Fruit fly (Drosophila melanogaster) whole organism, larva: Measurements from ENCODE around the gene CG11322.

ENCODE experiments used
- noc ChIP-seq: fragments of 200-800 bp; sonication (Bioruptor generic); optimal IDR thresholded peaks from 3 replicates; lab custom pipeline; 2019; ENCODE audit warnings: missing biosample characterization, mild to moderate bottlenecking, missing genetic modification characterization, moderate library complexity

Gene CG11322

DNA sequence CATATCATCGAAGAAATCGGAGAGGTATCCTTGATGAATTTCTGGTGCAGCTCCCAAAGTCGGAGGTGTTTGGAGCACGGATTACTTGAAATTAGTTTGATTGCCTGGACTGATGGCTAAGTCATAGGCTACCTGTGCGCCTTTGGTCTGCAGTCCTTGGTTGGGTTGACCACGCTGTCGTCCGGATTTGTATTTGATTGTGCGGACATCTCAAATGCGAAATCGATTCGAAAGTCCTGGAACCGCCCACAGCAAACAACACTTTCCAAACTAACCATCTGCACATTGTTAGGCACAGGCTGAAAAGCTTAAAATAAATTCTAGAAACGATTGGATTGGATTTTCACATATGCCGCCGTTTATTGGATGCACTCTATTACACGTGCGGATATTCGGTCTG is at the start of gene CG11322:
Gene CG11322, minus strand, starts transcription at position 101 of the 400 bp plus-strand sequence.
- no peak for TF ChIP-seq noc (tag; lab: Kevin White, UChicago)

DNA sequence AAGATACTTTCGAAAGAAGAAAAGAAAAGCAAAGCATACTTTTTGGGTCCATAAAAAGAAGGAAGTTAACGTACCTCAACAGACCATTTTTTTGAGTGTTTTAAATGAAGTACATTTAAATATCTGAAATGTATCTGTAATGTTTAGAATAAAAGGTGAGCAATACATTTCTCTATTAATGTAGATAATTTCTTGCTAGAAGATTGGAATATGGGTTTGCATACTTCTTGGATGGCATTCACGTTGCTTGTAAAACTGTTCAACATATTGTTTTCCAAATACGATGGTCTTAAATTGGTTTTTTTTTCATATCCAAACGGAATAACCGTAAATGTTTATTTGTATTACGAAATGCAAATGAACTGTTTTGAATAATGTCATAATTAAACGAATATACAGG is 46.4 kb upstream of the CG11322 start, which contains the start of gene CG17375:
Gene CG17375, minus strand, starts transcription at position 10 of the 400 bp plus-strand sequence.
- no peak for TF ChIP-seq noc (tag; lab: Kevin White, UChicago)

DNA sequence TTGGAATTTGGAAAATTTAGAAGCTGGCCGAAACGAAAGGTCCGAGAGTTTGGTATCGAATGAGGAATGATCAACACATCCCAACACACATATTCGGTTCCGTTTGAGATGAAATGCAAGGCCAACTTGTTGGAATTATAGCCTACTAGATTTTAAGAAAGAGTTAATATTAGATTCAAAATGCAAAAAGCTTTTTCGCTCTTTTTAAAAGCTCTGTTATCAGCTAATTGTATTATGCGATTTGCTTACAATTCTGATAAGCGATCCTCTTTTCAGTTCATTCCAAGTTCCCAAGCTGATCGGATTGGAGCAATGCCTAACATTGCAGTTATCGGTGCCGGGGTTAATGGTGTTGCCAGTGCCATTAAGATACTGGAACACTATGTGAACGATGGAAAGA is 43.3 kb upstream of the CG11322 start, which contains the start of the genes CG17377 and Daao2:
Gene CG17377, minus strand, starts transcription at position 101 of the 400 bp plus-strand sequence.
Gene Daao2, plus strand, starts transcription at position 272 of the 400 bp plus-strand sequence.
- TF ChIP-seq noc (tag; lab: Kevin White, UChicago): no peak

DNA sequence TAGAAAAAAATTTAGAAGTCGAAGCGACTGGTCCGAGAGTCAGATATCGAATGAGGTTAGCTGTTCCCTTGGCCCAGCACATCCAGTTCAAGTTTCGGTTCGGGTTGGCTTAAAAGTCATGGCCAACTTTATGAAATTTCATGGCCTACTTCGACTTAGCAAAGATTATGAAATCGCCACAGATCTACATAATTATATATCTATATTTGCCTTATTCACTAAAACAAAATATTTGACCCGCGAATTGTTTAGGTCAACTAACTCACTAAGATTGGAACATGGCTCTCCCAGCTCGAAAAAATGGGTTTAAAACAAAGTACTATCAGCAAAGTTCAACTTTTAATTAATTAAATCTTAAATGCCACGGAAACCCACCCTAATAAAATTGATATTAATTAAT is 41.4 kb upstream of the CG11322 start, which contains the start of gene CG17376:
Gene CG17376, minus strand, starts transcription at position 101 of the 400 bp plus-strand sequence.
- no peak for TF ChIP-seq noc (tag; lab: Kevin White, UChicago)

DNA sequence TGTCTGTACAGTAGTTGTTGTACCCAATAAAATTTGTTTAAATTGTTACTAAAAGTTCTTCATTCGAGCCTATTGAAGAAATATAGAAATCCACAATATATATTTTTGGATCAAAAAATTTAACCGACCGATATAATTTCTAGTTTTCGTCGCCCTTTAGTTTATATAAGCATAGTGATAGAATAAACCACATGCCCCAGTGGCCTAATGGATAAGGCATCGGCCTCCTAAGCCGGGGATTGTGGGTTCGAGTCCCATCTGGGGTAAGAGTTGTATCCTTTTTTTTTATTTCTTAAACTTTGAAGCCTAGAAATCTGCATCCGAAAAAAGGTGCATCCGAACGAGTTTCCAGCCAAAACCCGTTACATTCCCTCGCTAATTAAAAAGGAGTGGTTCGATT is 40.1 kb upstream of the CG11322 start:
- no peak for TF ChIP-seq noc (tag; lab: Kevin White, UChicago)

DNA sequence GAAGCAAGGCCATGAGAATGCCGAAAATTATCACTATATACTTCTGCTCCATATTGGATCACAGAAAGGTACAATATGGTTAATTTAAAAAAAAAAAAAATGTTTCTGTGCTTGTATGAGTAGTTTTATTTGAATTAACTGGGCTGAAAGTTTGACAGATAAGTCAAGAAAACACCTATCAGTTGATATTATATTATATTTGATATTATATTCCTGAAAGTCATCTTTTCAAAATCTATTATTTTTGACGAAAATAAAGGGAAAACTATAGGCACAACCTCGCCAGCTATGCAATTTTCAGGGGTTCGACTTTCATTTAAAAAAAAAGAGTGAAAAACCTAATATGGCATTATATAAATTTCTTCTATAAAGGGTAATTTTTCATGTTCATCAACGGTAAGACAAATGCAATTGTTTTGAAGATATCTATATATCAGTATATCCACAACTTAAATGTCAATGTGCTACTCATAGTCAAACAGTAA is 39.4 kb upstream of the CG11322 start, which contains the start of the genes nrv2 and CG43610:
Gene nrv2, minus strand, starts transcription at position 101 of the 485 bp plus-strand sequence.
Gene CG43610, plus strand, starts transcription at position 435 of the 485 bp plus-strand sequence.
- no peak for TF ChIP-seq noc (tag; lab: Kevin White, UChicago)

DNA sequence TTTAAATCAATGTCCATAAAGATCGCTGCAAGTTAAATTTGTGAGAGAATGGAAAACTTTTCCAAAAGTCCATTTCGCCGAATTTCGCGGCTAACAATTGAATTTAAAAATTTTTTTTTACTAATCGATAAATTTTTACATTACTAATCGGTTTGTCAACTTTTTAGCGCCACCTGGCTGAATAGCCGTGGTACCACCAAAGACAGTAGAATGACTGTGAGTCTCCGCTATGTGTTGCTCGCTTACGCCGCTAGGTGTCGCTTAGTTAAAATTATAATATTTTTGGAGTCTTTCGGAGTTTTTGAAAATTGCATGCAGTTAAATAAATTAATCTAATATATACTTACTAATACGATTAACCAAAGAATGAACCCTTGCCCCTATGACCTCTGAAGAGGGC is 38.0 kb upstream of the CG11322 start:
- TF ChIP-seq noc (tag; lab: Kevin White, UChicago): no peak

DNA sequence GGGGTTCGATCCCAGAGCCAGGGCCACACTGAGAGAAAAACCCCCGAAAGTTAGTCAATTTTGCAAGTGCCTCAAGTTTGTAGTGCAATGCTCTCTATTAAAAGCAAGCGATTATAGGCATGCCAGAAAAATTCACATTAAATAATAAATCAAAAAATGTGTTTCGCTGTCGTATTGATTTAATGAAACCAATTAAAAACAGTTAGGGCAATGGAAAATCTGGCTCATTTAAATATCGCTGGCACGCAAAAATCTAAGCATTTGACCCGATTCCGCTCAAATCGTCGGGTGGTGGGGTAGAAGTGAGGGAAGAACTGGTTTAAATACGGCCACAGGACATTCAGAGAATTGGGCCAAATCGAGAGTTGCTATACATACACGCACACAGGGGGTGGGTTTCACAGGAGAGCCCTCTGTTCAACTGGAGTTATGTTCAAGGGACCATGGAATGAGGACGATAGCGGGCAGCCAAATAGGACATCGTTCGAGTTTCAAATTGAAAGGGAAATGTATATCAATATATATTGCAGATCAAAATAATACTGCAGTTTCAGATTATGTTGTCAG is 35.6 kb upstream of the CG11322 start:
- TF ChIP-seq noc (tag; lab: Kevin White, UChicago): no peak

DNA sequence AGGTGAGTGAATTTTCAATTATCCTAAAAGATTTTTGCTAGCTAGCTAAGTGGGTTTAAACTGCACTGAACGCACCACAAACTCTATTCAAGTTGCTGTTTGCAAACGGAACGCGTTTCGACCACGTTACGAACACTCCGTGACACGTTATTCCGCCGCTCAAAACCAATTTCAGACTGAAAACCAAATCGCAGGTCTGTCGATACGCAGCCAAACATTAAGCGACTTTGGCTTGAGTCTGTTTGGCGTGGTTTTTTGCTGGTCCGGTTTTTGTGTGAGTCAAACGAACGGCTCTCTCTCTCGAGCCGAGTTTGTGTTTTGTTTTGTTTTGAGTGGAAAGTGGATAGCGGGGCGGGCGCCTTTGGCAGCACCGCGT is 35.0 kb upstream of the CG11322 start:
- TF ChIP-seq noc (tag; lab: Kevin White, UChicago): no peak

DNA sequence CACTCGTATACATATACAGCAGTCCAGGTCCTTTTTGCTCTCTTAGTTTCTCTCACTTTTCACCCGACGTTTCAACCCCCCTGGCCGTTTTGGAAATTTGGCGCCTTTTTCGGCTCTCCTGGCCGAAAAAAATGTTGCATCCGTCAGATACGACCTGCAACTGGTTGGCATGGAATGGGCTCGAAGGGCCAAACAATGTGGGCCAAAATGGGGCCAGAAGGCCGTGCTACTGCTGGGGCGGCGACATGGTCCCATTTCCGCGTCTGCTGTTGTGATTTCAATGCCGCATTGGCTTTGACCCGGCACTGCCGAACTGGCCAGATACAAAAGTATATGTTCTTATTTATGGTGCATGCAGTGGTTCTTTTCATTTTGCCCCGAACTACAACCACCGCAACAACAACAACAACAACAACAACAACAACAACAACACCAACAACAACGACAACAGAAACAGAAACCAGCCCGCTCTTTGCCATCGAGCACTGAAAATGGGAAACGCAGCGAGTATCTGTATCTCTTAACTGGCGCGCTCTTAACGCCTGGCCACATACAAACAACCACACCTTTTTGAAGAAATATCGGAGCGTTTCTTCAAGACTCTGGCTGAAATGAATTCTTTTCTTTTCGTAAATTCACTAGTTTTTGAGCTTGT is 34.5 kb upstream of the CG11322 start:
- no peak for TF ChIP-seq noc (tag; lab: Kevin White, UChicago)

DNA sequence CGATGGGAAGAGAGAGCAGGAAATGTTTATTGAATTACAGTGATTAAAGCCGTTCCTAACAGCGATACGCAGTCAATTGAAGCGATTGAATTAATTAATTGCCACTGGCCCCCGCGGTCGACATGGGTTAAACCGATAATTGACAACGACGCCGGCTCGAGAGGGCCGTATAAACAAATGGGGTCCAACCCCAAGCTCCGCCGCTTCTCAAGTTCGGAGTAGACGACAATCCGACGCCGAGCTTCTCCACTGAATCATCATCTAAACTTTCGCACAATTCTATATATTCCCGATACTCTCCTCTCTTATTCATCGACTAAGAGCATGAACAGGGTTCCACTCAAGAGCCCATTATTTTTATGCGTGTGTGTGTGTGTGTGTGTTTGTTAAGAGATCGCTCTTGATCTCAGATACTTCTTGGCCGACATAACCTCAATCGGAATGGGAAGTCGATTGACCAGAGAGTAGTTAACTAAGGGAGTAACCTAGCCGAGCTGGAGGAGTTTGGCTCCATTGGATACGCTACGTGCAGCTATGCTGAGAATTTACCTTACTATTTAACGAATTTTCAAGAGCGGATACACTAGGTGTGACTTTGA is 32.5 kb upstream of the CG11322 start:
- no peak for TF ChIP-seq noc (tag; lab: Kevin White, UChicago)

DNA sequence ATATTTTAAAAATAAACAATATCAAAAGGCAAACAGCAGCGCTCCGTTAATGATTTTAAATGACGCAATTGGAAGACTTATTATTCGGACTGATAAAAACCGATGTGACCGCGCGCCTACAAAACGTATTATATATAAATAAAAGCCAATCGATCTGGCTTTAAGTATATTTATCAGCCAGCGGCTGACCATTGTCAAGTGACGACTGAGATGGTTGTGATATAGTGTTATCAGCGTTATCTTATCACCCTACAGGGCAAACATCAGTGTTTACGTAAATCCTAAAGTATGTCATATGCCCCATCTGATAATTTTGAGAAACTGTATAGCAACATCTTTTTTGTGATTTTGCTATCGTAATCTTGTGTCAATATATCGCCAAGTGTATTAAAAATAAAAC is 29.9 kb upstream of the CG11322 start:
- TF ChIP-seq noc (tag; lab: Kevin White, UChicago): peak; percentile 27

DNA sequence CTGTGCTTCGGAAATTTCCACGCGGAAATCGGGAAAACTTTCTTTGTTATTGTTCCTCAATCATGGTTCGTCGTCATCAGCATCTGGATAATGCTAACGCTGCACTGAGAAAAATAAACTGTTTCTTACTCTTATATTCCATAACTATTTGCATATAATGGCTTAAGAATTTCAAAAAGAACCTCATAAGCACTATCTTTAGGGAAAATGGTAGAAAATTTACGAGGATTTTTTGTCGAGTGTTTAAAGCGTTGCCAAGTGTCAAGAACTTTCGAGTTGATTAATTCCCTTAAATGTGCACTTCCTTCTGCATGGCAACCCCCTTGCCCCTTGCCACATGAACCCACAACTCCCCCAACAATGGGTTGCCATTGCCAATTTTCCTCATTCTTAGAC is 28.5 kb upstream of the CG11322 start:
- no peak for TF ChIP-seq noc (tag; lab: Kevin White, UChicago)

DNA sequence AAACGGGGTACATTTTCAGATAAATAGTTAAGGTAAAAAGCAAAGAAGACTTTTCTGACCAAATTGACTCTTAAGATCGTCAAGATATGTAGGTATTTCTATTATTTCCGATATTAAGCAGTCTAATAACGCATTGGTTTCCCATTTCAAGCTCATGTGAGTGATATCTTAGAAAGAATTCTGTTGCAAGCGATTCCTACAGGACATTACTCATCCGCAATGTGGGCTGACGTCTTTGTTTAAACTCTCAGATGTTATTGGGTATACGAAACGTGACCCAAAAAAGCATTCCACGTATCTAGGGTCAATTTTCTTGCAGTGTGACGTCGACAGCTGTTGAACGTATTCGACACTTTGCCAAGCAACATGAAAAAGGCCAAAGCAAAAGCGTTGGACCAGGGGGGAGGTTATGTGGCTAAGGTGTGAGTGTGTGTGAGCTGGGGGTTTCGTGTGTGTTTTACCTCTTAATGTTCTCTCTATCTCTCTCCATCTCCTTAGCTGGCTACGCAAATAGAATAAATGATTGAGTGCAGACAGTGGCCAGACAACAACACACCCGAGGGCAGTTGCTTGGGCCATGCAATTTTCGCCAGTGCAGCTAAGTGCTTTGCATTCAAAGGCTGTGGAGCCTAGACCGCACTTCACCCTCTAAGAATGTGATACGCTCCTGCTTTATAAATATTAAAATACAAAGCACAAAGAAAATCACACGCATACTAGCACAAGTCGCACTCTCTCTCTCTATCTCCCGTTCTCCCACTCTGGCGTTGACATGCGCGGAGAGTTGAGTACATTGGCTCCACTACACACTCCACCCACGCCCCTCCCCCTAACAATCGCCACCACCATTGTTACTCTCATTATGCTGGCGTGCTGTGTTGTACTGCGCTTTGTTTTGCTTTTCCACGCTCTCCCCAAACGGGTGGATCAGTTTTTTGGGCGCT is 27.9 kb upstream of the CG11322 start:
- TF ChIP-seq noc (tag; lab: Kevin White, UChicago): peak; percentile 94

DNA sequence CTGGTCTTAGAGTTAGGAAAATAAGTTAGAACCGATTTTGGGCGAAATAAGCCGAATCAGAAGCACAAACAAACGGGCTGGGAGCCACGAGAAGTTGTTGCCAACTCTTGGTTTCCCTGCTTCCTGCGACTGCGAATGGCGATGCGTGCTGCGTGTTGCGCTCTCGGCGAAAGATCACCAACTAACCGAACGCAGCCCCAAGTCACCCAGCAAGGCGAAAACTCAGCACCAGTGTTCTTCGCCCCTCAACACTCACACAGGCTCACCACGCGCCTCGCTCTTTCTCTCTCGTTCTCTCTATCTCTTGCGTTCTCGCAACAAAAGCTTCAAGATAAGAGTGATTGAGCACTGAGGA is 27.2 kb upstream of the CG11322 start, which contains the start of gene nrv1:
Gene nrv1, minus strand, starts transcription at position 188 of the 355 bp plus-strand sequence.
- TF ChIP-seq noc (tag; lab: Kevin White, UChicago): no peak
